Worm (Caenorhabditis elegans) whole organism, L4 larva: ENCODE measurements around the gene nbet-1.
"Not testable (repeated sequence)": the region's sequence is repeated elsewhere in the genome, so short reads cannot be mapped to it uniquely, and the experiment has no call there.

Experiments used
- D1046.2 ChIP-seq: fragments of 200-800 bp; sonication (Bioruptor generic); IDR thresholded peaks from 2 replicates; pipeline ENCODE4 v1.3.6; 2022; ENCODE audit warnings: missing genetic modification characterization, missing compliant biosample characterization
- F44E2.7 ChIP-seq: fragments of 200-800 bp; sonication (Bioruptor generic); IDR thresholded peaks from 2 replicates; pipeline ENCODE4 v2.1.2; 2022; ENCODE audit warnings: missing genetic modification characterization, missing compliant biosample characterization
- T20F7.1 ChIP-seq: fragments of 200-800 bp; sonication (Bioruptor generic); optimal IDR thresholded peaks from 2 replicates; lab custom pipeline; 2018; ENCODE audit warnings: mild to moderate bottlenecking, missing genetic modification characterization, missing compliant biosample characterization
- T26A8.4 ChIP-seq: fragments of 200-800 bp; sonication (Bioruptor generic); IDR thresholded peaks from 2 replicates; pipeline ENCODE4 v1.3.6; 2022; ENCODE audit warnings: missing genetic modification characterization, missing compliant biosample characterization
- Y5F2A.4 ChIP-seq: fragments of 200-800 bp; sonication (Bioruptor generic); optimal IDR thresholded peaks from 2 replicates; lab custom pipeline; 2018; ENCODE audit warnings: mild to moderate bottlenecking, missing genetic modification characterization, missing compliant biosample characterization
- Y75B8A.6 ChIP-seq: fragments of 200-800 bp; sonication (Bioruptor generic); IDR thresholded peaks from 2 replicates; pipeline ENCODE4 v1.3.6; 2022; ENCODE audit warnings: missing genetic modification reagents, missing genetic modification characterization, missing compliant biosample characterization
- aly-2 ChIP-seq: sonication (generic microtip); optimal IDR thresholded peaks from 2 replicates; lab custom pipeline; 2018; ENCODE audit warnings: missing biosample characterization, missing genetic modification characterization
- arid-1 ChIP-seq: fragments of 200-800 bp; sonication (Bioruptor generic); conservative IDR thresholded peaks from 2 replicates; pipeline ENCODE4 v1.3.6; 2022; ENCODE audit warnings: missing genetic modification reagents, missing genetic modification characterization, missing compliant biosample characterization
- ceh-28 ChIP-seq: fragments of 150-350 bp; optimal IDR thresholded peaks from 2 replicates; lab custom pipeline; 2014; ENCODE audit warnings: missing biosample characterization, missing genetic modification reagents, missing genetic modification characterization
- ceh-32 ChIP-seq: sonication (generic microtip); optimal IDR thresholded peaks from 2 replicates; lab custom pipeline; 2016; ENCODE audit warnings: mild to moderate bottlenecking, missing genetic modification characterization, missing compliant biosample characterization; ENCODE audit not compliant: poor library complexity
- ces-1 ChIP-seq: fragments of 150-350 bp; sonication (generic microtip); optimal IDR thresholded peaks from 4 replicates; lab custom pipeline; 2014; ENCODE audit warnings: missing biosample characterization, missing genetic modification reagents, missing genetic modification characterization
- daf-16 ChIP-seq, 3 experiments: sonication (generic microtip); optimal IDR thresholded peaks; 2 replicates each; lab custom pipeline; 2016 to 2017; ENCODE audit warnings: missing genetic modification characterization in 3 of 3, missing genetic modification reagents in 3 of 3, mild to moderate bottlenecking in 2 of 3, missing compliant biosample characterization in 2 of 3, missing biosample characterization in 1 of 3, moderate library complexity in 1 of 3
- daf-19 ChIP-seq: fragments of 200-800 bp; sonication (Bioruptor generic); conservative IDR thresholded peaks from 2 replicates; pipeline ENCODE4 v1.3.6; 2022; ENCODE audit warnings: missing genetic modification characterization, missing compliant biosample characterization
- dmd-6 ChIP-seq: fragments of 200-800 bp; sonication (Bioruptor generic); IDR thresholded peaks from 2 replicates; pipeline ENCODE4 v1.3.6; 2022; ENCODE audit warnings: missing genetic modification reagents, missing genetic modification characterization, missing compliant biosample characterization
- dpl-1 ChIP-seq: fragments of 150-350 bp; optimal IDR thresholded peaks from 2 replicates; lab custom pipeline; 2014; ENCODE audit warnings: missing biosample characterization, missing genetic modification reagents, missing genetic modification characterization
- duxl-1 ChIP-seq: sonication (generic microtip); optimal IDR thresholded peaks from 2 replicates; lab custom pipeline; 2016; ENCODE audit warnings: mild to moderate bottlenecking, missing genetic modification characterization, moderate library complexity, missing compliant biosample characterization; ENCODE audit not compliant: poor library complexity
- egl-43 ChIP-seq: fragments of 200-800 bp; sonication (Bioruptor generic); IDR thresholded peaks from 2 replicates; pipeline ENCODE4 v1.3.6; 2022; ENCODE audit warnings: missing genetic modification reagents, missing genetic modification characterization, missing compliant biosample characterization
- fos-1 ChIP-seq: fragments of 150-350 bp; optimal IDR thresholded peaks from 2 replicates; lab custom pipeline; 2014; ENCODE audit warnings: missing biosample characterization, missing genetic modification characterization
- lin-13 ChIP-seq: fragments of 150-350 bp; optimal IDR thresholded peaks from 2 replicates; lab custom pipeline; 2014; ENCODE audit warnings: missing biosample characterization, missing genetic modification reagents, missing genetic modification characterization
- lir-3 ChIP-seq: sonication (generic microtip); optimal IDR thresholded peaks from 2 replicates; lab custom pipeline; 2016; ENCODE audit warnings: mild to moderate bottlenecking, missing genetic modification characterization, missing compliant biosample characterization
- nhr-10 ChIP-seq: fragments of 150-350 bp; optimal IDR thresholded peaks from 2 replicates; lab custom pipeline; 2014; ENCODE audit warnings: missing biosample characterization, missing genetic modification characterization
- nhr-41 ChIP-seq: fragments of 200-800 bp; sonication (Bioruptor generic); IDR thresholded peaks from 2 replicates; pipeline ENCODE4 v1.3.6; 2022; ENCODE audit warnings: missing genetic modification reagents, missing genetic modification characterization, missing compliant biosample characterization
- rbr-2 ChIP-seq: sonication (generic microtip); optimal IDR thresholded peaks from 2 replicates; lab custom pipeline; 2016; ENCODE audit warnings: missing genotype, missing genetic modification characterization, missing compliant biosample characterization
- skn-1 ChIP-seq: fragments of 150-350 bp; optimal IDR thresholded peaks from 2 replicates; lab custom pipeline; 2014; ENCODE audit warnings: missing biosample characterization, missing genetic modification characterization
- spr-3 ChIP-seq: fragments of 200-800 bp; sonication (Bioruptor generic); optimal IDR thresholded peaks from 2 replicates; lab custom pipeline; 2018; ENCODE audit warnings: mild to moderate bottlenecking, missing genetic modification characterization, missing compliant biosample characterization
- tag-97 ChIP-seq: fragments of 200-800 bp; sonication (Bioruptor generic); IDR thresholded peaks from 2 replicates; pipeline ENCODE4 v1.3.6; 2022; ENCODE audit warnings: missing genetic modification characterization, missing compliant biosample characterization
- zag-1 ChIP-seq: fragments of 150-350 bp; optimal IDR thresholded peaks from 2 replicates; lab custom pipeline; 2014; ENCODE audit warnings: missing biosample characterization, missing genetic modification characterization
- zfp-2 ChIP-seq: sonication (generic microtip); optimal IDR thresholded peaks from 2 replicates; lab custom pipeline; 2016; ENCODE audit warnings: mild to moderate bottlenecking, missing genetic modification characterization, missing compliant biosample characterization
- zfp-3 ChIP-seq: fragments of 200-800 bp; sonication (Bioruptor generic); conservative IDR thresholded peaks from 2 replicates; pipeline ENCODE4 v1.3.6; 2022; ENCODE audit warnings: missing genetic modification reagents, missing genetic modification characterization, missing compliant biosample characterization
- ztf-11 ChIP-seq: fragments of 150-350 bp; optimal IDR thresholded peaks from 2 replicates; lab custom pipeline; 2014; ENCODE audit warnings: missing biosample characterization, missing genetic modification characterization
- ztf-7 ChIP-seq: fragments of 150-350 bp; optimal IDR thresholded peaks from 2 replicates; lab custom pipeline; 2014; ENCODE audit warnings: missing biosample characterization, missing genetic modification characterization

nbet-1 gene

ce11 chrIV:5228619-5229018, 19.3 kb downstream of the nbet-1 start, which contains the start of gene thn-6:
Gene thn-6, plus strand, starts transcription at chrIV:5228919.
- TF ChIP-seq nhr-41 (no peak), spr-3 (GFP tag; lab: Kevin White, UChicago) (no peak), fos-1 (tag; lab: Kevin White, UChicago) (no peak), zfp-3 (no peak), Y5F2A.4 (GFP tag; lab: Kevin White, UChicago) (no peak), egl-43 (GFP tag; lab: Robert Waterston, UW) (no peak)

- TF ChIP-seq dpl-1 (GFP tag; lab: Kevin White, UChicago) (no peak), lin-13 (GFP tag; lab: Kevin White, UChicago) (no peak), ztf-11 (tag; lab: Kevin White, UChicago) (no peak), ztf-7 (tag; lab: Kevin White, UChicago) (no peak), fos-1 (tag; lab: Kevin White, UChicago) (no peak), nhr-10 (no peak), daf-16 (GFP tag; optimal IDR thresholded peaks at IDR 0.05; lab: Kevin White, UChicago) (no peak), daf-16 (tag; optimal IDR thresholded peaks at IDR 0.05; lab: Kevin White, UChicago) (no peak), T20F7.1 (GFP tag; lab: Kevin White, UChicago) (no peak), dmd-6 (GFP tag; lab: Robert Waterston, UW) (no peak), aly-2 (tag; lab: Kevin White, UChicago) (no peak), Y75B8A.6 (GFP tag; lab: Robert Waterston, UW) (no peak), ceh-32 (tag; lab: Kevin White, UChicago) (no peak), duxl-1 (tag; lab: Kevin White, UChicago) (no peak), ces-1 (no peak), tag-97 (GFP tag; lab: Robert Waterston, UW) (no peak), zfp-2 (tag; lab: Kevin White, UChicago) (no peak), ceh-28 (tag; lab: Kevin White, UChicago) (no peak)
Measured at ce11 chrIV:5230530-5230929, 21.2 kb downstream of the nbet-1 start, which contains the start of gene thn-5. Gene thn-5, plus strand, starts transcription at chrIV:5230830.

- TF ChIP-seq arid-1 (GFP tag; lab: Robert Waterston, UW); daf-19; rbr-2 (tag; lab: Kevin White, UChicago): not testable (repeated sequence)
- TF ChIP-seq, all 104 proteins: peak for 0; not testable (repeated sequence) for 104
Measured at ce11 chrIV:5254678-5255077, 45.4 kb downstream of the nbet-1 start, which contains the start of gene F36H12.10. Gene F36H12.10, minus strand, starts transcription at chrIV:5254778.

ce11 chrIV:5256731-5257130, 47.4 kb downstream of the nbet-1 start, which contains the start of gene F36H12.9:
Gene F36H12.9, plus strand, starts transcription at chrIV:5257031.
- not testable (repeated sequence) for TF ChIP-seq zag-1 (tag; lab: Kevin White, UChicago); F44E2.7 (GFP tag; lab: Robert Waterston, UW); D1046.2 (GFP tag; lab: Robert Waterston, UW)

- TF ChIP-seq T26A8.4; spr-3 (GFP tag; lab: Kevin White, UChicago); skn-1 (tag; lab: Kevin White, UChicago): not testable (repeated sequence)
Measured at ce11 chrIV:5258385-5258784, 49.1 kb downstream of the nbet-1 start, which contains the start of gene ttbk-2.1. Gene ttbk-2.1, plus strand, starts transcription at chrIV:5258685.

- not testable (repeated sequence) for TF ChIP-seq lin-13 (GFP tag; lab: Kevin White, UChicago); lir-3 (tag; lab: Kevin White, UChicago); D1046.2 (GFP tag; lab: Robert Waterston, UW)
Measured at ce11 chrIV:5260289-5260688, 51.0 kb downstream of the nbet-1 start, which contains the start of gene msp-19. Gene msp-19, plus strand, starts transcription at chrIV:5260589.
